Worm (Caenorhabditis elegans) whole organism, early embryonic: Measurements from ENCODE around the gene F09E5.14.

Experiments
- B0310.2 ChIP-seq: sonication (generic microtip); optimal IDR thresholded peaks from 2 replicates; lab custom pipeline; 2016; ENCODE audit warnings: mild to moderate bottlenecking, missing genetic modification characterization, missing compliant biosample characterization
- F13C5.2 ChIP-seq: sonication (generic microtip); optimal IDR thresholded peaks from 2 replicates; lab custom pipeline; 2017; ENCODE audit warnings: mild to moderate bottlenecking, missing genetic modification characterization, inconsistent platforms, missing compliant biosample characterization
- aly-1 ChIP-seq: sonication (generic microtip); optimal IDR thresholded peaks from 2 replicates; lab custom pipeline; 2016; ENCODE audit warnings: missing genetic modification characterization, missing compliant biosample characterization
- ama-1 ChIP-seq: fragments of 150-350 bp; optimal IDR thresholded peaks from 2 replicates; lab custom pipeline; 2014
- ceh-13 ChIP-seq: fragments of 200-800 bp; sonication (Bioruptor generic); optimal IDR thresholded peaks from 2 replicates; lab custom pipeline; 2018; ENCODE audit warnings: mild to moderate bottlenecking, missing genetic modification characterization, missing compliant biosample characterization
- ceh-36 ChIP-seq: sonication (generic microtip); optimal IDR thresholded peaks from 2 replicates; lab custom pipeline; 2016; ENCODE audit warnings: missing genetic modification characterization, inconsistent platforms, missing compliant biosample characterization
- flt-1 ChIP-seq: fragments of 200-800 bp; sonication (Bioruptor generic); IDR thresholded peaks from 2 replicates; pipeline ENCODE4 v1.3.6; 2022; ENCODE audit warnings: missing genetic modification characterization, missing compliant biosample characterization
- hnd-1 ChIP-seq: sonication (generic microtip); optimal IDR thresholded peaks from 2 replicates; lab custom pipeline; 2016; ENCODE audit warnings: missing genetic modification characterization, missing compliant biosample characterization
- sea-1 ChIP-seq: fragments of 200-800 bp; sonication (Bioruptor generic); conservative IDR thresholded peaks from 2 replicates; pipeline ENCODE4 v1.3.6; 2022; ENCODE audit warnings: missing genetic modification characterization, missing compliant biosample characterization
- tra-4 ChIP-seq: sonication (generic microtip); optimal IDR thresholded peaks from 2 replicates; lab custom pipeline; 2017; ENCODE audit warnings: missing genetic modification characterization, missing compliant biosample characterization

DNA sequence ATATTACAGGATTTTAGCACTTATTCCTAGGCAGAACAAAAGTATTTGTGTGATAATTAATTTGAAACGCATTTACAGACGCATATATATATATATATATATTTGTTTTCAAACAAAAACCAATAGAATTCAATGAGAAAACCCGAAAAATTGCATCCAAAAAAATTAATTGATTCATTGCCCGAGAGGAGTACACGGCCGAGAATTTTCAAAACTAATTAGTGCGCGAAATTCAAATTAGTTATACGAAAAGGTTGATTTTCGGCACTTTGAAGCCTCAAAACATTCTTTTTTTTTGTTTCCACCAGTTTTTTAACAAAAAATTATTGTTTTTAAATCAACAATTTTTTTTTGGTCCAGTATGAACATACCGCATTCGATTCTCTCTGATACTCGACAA, 46.8 kb upstream of the F09E5.14 start:
- TF ChIP-seq B0310.2 (tag; lab: Kevin White, UChicago) (no peak), ceh-13 (no peak), aly-1 (no peak), tra-4 (no peak), flt-1 (GFP tag; lab: Robert Waterston, UW) (no peak), hnd-1 (no peak), ama-1 (lab: Kevin White, UChicago) (no peak), ceh-36 (tag; lab: Kevin White, UChicago) (no peak), F13C5.2 (tag; lab: Kevin White, UChicago) (no peak), sea-1 (GFP tag; lab: Robert Waterston, UW) (no peak)
